Fruit fly (Drosophila melanogaster): ENCODE measurements around the gene Lsd-2.

The Lsd-2 gene

DNA sequence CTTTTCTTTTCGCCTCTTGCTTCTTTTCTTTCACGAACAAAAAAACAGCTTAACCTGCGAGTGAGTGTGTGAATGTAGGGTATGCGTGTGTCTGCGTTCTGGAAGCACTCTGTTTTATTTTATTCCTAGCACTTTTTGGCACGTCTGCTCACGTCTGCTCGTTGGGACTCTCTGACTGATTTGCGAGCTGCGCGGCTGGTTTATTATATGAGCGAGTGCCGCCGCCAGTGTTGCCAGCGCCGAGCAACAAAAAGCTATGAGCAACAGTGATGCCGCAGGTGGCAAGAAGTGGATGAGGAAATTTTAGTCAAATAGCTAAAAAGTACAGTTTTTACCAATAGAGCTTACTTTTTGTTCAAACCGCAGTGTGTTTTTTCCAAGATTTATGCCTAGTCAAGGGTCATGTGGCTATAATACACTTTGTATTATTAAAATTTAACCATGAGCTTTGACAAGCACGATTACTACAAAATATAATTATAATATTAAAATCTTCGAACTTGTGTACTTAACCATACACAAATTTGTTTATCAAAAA is at the start of gene Lsd-2:
Lsd-2 (minus strand) TSS at position 183 of the 538 bp plus-strand sequence.
- TF ChIP-seq CG11617 (GFP tag; optimal IDR thresholded peaks at IDR 0.05) (peak; percentile 56), CG7045 (GFP tag; optimal IDR thresholded peaks at IDR 0.05) (no peak), cnc (optimal IDR thresholded peaks at IDR 0.05) (no peak), pad (GFP tag; optimal IDR thresholded peaks at IDR 0.05) (no peak), CG7101 (tag; optimal IDR thresholded peaks at IDR 0.05) (peak; percentile 33), Mnt (GFP tag; optimal IDR thresholded peaks at IDR 0.05) (peak; percentile 79), toe (GFP tag; optimal IDR thresholded peaks at IDR 0.05) (peak; percentile 29), Crg-1 (GFP tag; optimal IDR thresholded peaks at IDR 0.05) (peak; percentile 10), CG14711 (tag; optimal IDR thresholded peaks at IDR 0.05) (peak; percentile 66), Clk (GFP tag; optimal IDR thresholded peaks at IDR 0.05) (no peak), ovo (GFP tag; optimal IDR thresholded peaks at IDR 0.05) (no peak), CG12768 (GFP tag; optimal IDR thresholded peaks at IDR 0.05) (peak; percentile 15), CG33017 (tag; optimal IDR thresholded peaks at IDR 0.05) (no peak), CG1620 (GFP tag; optimal IDR thresholded peaks at IDR 0.05) (peak; percentile 79), kay (GFP tag; ENCODE audit: borderline replicate concordance) (peak; percentile 78), cic (GFP tag; optimal IDR thresholded peaks at IDR 0.05) (no peak), Hr96 (GFP tag; optimal IDR thresholded peaks at IDR 0.05) (peak; percentile 55), bab1 (GFP tag; optimal IDR thresholded peaks at IDR 0.05) (peak; percentile 69), CG5204 (GFP tag; optimal IDR thresholded peaks at IDR 0.05) (peak; percentile 44), tj (GFP tag; optimal IDR thresholded peaks at IDR 0.05) (no peak)

DNA sequence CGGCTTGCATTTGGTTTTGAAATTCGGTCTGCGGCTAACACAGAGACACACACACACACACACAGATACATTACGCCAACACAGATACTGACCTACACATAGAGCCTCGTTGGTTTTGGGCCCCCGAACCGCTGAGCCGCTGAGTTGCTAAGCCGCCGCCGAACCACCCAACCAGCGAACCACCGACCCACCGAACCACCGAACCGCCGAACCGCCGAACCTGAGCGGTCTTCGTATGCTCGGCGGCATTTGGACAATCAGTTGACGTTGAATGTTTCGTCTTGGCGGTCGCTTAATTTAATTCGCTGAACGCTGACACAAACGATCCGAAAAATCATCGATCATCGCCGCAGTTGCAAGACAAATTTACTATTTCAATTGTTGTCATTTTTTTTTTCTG is 49.5 kb upstream of the Lsd-2 start, which contains the start of gene drd:
drd (plus strand) TSS at position 258 of the 400 bp plus-strand sequence.
- TF ChIP-seq CG11617 (GFP tag; optimal IDR thresholded peaks at IDR 0.05) (no peak), CG7045 (GFP tag; optimal IDR thresholded peaks at IDR 0.05) (no peak), toe (GFP tag; optimal IDR thresholded peaks at IDR 0.05) (no peak), Hr96 (GFP tag; optimal IDR thresholded peaks at IDR 0.05) (no peak), Mnt (GFP tag; optimal IDR thresholded peaks at IDR 0.05) (no peak), cnc (optimal IDR thresholded peaks at IDR 0.05) (no peak), tj (GFP tag; optimal IDR thresholded peaks at IDR 0.05) (peak; percentile 50), pad (GFP tag; optimal IDR thresholded peaks at IDR 0.05) (no peak)

DNA sequence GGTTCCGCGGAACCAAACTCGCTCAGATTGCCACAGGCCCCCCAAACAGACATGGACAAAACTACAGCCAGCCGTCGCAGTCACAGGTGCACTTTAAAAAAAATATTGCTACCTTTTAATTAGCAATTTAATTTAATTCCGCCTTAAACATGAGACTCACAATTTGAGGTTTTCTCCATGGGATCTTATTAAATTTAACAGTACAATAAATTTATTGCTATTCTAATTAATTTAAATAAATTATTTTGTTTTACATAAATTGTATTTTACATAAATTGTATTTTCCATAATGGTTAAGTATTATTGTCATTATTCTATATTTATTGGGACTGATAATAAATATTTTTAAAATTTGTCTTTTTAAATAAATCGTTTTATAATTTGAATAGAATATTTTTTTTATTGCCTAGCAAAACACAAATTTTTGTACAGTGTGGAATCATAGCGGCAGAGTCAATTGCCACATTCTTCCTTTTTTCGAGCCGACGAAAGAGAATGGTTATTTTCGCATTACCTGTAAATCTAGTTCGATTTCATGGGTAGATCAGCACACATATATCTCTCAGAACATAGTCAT is 47.5 kb upstream of the Lsd-2 start:
- TF ChIP-seq Mnt (GFP tag; optimal IDR thresholded peaks at IDR 0.05) (no peak), CG11617 (GFP tag; optimal IDR thresholded peaks at IDR 0.05) (no peak), CG5204 (GFP tag; optimal IDR thresholded peaks at IDR 0.05) (no peak), kay (GFP tag; ENCODE audit: borderline replicate concordance) (no peak), CG12768 (GFP tag; optimal IDR thresholded peaks at IDR 0.05) (no peak), CG14711 (tag; optimal IDR thresholded peaks at IDR 0.05) (no peak), CG7045 (GFP tag; optimal IDR thresholded peaks at IDR 0.05) (no peak), cic (GFP tag; optimal IDR thresholded peaks at IDR 0.05) (no peak), CG33017 (tag; optimal IDR thresholded peaks at IDR 0.05) (no peak), Crg-1 (GFP tag; optimal IDR thresholded peaks at IDR 0.05) (no peak), pad (GFP tag; optimal IDR thresholded peaks at IDR 0.05) (no peak), cnc (optimal IDR thresholded peaks at IDR 0.05) (no peak), tj (GFP tag; optimal IDR thresholded peaks at IDR 0.05) (no peak), Clk (GFP tag; optimal IDR thresholded peaks at IDR 0.05) (no peak), Hr96 (GFP tag; optimal IDR thresholded peaks at IDR 0.05) (no peak), bab1 (GFP tag; optimal IDR thresholded peaks at IDR 0.05) (no peak), ovo (GFP tag; optimal IDR thresholded peaks at IDR 0.05) (no peak)

DNA sequence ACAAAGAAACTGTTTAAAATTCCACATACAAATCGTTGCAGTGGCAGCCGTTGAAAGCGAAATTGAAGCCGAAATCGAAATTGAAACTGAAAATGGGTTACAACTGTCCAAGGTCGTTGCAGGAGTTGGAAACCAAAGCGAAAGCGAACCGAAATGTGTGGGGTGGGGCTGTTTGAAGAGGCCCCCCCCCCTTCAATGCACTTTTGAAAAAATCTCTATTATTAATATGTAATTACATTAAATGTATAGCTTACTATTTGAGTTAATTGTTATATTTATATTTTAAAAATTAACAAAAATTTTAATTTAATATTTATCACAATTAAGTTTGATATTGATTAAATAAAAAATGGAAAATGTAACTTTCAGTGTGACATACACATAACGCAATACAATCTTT is 45.7 kb upstream of the Lsd-2 start:
- TF ChIP-seq CG7045 (GFP tag; optimal IDR thresholded peaks at IDR 0.05) = no peak
- no peak for TF ChIP-seq cnc (optimal IDR thresholded peaks at IDR 0.05)
- no peak for TF ChIP-seq bab1 (GFP tag; optimal IDR thresholded peaks at IDR 0.05)
- no peak for TF ChIP-seq Crg-1 (GFP tag; optimal IDR thresholded peaks at IDR 0.05)
- no peak for TF ChIP-seq CG33017 (tag; optimal IDR thresholded peaks at IDR 0.05)
- TF ChIP-seq CG14711 (tag; optimal IDR thresholded peaks at IDR 0.05) = no peak
- no peak for TF ChIP-seq Mnt (GFP tag; optimal IDR thresholded peaks at IDR 0.05)
- no peak for TF ChIP-seq tj (GFP tag; optimal IDR thresholded peaks at IDR 0.05)
- no peak for TF ChIP-seq CG1620 (GFP tag; optimal IDR thresholded peaks at IDR 0.05)

DNA sequence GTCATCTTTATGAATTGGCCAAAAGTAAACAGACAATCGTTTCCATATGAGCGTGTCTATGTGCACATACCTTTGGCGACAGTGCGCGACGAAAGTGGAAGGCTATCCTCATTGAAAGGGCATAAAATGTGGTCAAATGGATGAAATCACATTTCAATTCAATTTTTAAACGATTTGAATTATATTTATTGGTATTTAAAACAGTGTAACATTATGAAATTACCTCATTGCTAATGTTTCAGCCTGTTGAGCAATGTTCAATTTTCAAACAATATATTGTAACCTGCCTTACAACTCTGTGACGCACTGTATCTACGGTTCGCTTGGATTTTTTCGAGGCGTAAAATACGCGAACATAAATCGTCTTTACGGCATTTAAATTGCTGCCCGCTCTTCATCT is 44.1 kb upstream of the Lsd-2 start:
- TF ChIP-seq CG5204 (GFP tag; optimal IDR thresholded peaks at IDR 0.05) = no peak
- TF ChIP-seq CG7101 (tag; optimal IDR thresholded peaks at IDR 0.05) = no peak
- TF ChIP-seq toe (GFP tag; optimal IDR thresholded peaks at IDR 0.05) = no peak
- TF ChIP-seq ovo (GFP tag; optimal IDR thresholded peaks at IDR 0.05) = no peak
- no peak for TF ChIP-seq Mnt (GFP tag; optimal IDR thresholded peaks at IDR 0.05)
- no peak for TF ChIP-seq Crg-1 (GFP tag; optimal IDR thresholded peaks at IDR 0.05)

DNA sequence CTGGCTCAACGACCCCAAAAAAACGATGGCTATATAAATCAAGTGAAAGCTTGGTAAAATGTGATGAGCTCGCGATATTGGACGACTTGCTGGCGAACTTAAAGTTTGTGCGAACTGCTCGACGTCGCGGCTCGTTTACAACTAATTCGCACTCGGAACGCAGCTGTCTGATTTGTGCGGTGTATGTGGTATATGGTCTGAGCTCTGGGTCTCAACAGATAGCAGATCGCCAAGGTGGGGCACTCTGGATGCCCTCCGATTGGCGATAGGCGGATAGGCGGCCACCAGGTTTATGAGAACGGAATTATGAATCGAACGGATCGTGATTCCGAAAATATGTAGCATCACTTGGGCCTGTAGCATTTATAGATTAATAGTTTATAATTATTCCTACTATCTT is 40.4 kb upstream of the Lsd-2 start, which contains the start of gene Cyp4s3:
Cyp4s3 (minus strand) TSS at position 146 of the 400 bp plus-strand sequence.
- TF ChIP-seq Mnt (GFP tag; optimal IDR thresholded peaks at IDR 0.05) (no peak), tj (GFP tag; optimal IDR thresholded peaks at IDR 0.05) (peak; percentile 70)

DNA sequence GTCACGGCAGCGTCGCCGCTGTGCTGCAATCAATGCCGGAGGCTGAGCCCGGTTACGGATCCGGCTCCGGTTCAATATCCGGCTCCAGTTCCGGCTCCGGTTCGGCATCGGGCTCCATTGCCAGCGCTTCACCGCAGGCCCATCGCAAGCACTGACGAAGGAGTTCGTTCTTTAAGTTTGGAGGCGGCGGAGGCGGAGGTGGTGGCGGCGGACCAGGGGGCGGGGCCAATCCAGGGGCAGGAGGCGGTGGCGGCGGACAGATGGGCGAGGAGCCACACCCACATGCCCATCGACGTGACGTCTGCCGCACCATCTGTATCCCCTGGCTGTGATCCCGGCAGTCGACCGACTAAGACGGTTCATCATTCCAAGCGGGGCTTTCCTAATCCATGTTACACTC is 35.9 kb upstream of the Lsd-2 start:
- TF ChIP-seq CG1620 (GFP tag; optimal IDR thresholded peaks at IDR 0.05) = no peak
- no peak for TF ChIP-seq CG7101 (tag; optimal IDR thresholded peaks at IDR 0.05)
- TF ChIP-seq cic (GFP tag; optimal IDR thresholded peaks at IDR 0.05) = no peak
- no peak for TF ChIP-seq Hr96 (GFP tag; optimal IDR thresholded peaks at IDR 0.05)
- TF ChIP-seq kay (GFP tag; ENCODE audit: borderline replicate concordance) = no peak
- no peak for TF ChIP-seq Mnt (GFP tag; optimal IDR thresholded peaks at IDR 0.05)
- no peak for TF ChIP-seq CG33017 (tag; optimal IDR thresholded peaks at IDR 0.05)
- TF ChIP-seq ovo (GFP tag; optimal IDR thresholded peaks at IDR 0.05) = no peak
- TF ChIP-seq CG14711 (tag; optimal IDR thresholded peaks at IDR 0.05) = no peak
- TF ChIP-seq CG7045 (GFP tag; optimal IDR thresholded peaks at IDR 0.05) = no peak
- TF ChIP-seq CG5204 (GFP tag; optimal IDR thresholded peaks at IDR 0.05) = no peak
- no peak for TF ChIP-seq bab1 (GFP tag; optimal IDR thresholded peaks at IDR 0.05)
- TF ChIP-seq CG11617 (GFP tag; optimal IDR thresholded peaks at IDR 0.05) = no peak
- no peak for TF ChIP-seq tj (GFP tag; optimal IDR thresholded peaks at IDR 0.05)
- no peak for TF ChIP-seq cnc (optimal IDR thresholded peaks at IDR 0.05)
- no peak for TF ChIP-seq Clk (GFP tag; optimal IDR thresholded peaks at IDR 0.05)
- no peak for TF ChIP-seq pad (GFP tag; optimal IDR thresholded peaks at IDR 0.05)
- TF ChIP-seq toe (GFP tag; optimal IDR thresholded peaks at IDR 0.05) = no peak
- no peak for TF ChIP-seq CG12768 (GFP tag; optimal IDR thresholded peaks at IDR 0.05)
- TF ChIP-seq Crg-1 (GFP tag; optimal IDR thresholded peaks at IDR 0.05) = no peak
